Fruit fly (Drosophila melanogaster): ENCODE results near the gene Grx1.

The Grx1 gene

dm6 chr3L:18865447-18866367 lies 3.3 kb upstream of the Grx1 start, which contains the start of gene CG14074:
Gene CG14074 (plus strand): TSS chr3L:18866225.
- TF ChIP-seq CTCF (optimal IDR thresholded peaks at IDR 0.05) (no peak), CG8478 (optimal IDR thresholded peaks at IDR 0.05) (no peak)

dm6 chr3L:18867521-18867920 lies 1.5 kb upstream of the Grx1 start, which contains the start of gene Dysb:
Gene Dysb (plus strand): TSS chr3L:18867771.
- TF ChIP-seq CG8478 (optimal IDR thresholded peaks at IDR 0.05): no peak
- TF ChIP-seq CTCF (optimal IDR thresholded peaks at IDR 0.05): no peak

- TF ChIP-seq CG8478 (optimal IDR thresholded peaks at IDR 0.05): no peak
- no peak for TF ChIP-seq CTCF (optimal IDR thresholded peaks at IDR 0.05)
Measured at dm6 chr3L:18870027-18870426, 997 bp downstream of the Grx1 start, which contains the start of gene Blos3. Gene Blos3 (plus strand): TSS chr3L:18870224.

DNA sequence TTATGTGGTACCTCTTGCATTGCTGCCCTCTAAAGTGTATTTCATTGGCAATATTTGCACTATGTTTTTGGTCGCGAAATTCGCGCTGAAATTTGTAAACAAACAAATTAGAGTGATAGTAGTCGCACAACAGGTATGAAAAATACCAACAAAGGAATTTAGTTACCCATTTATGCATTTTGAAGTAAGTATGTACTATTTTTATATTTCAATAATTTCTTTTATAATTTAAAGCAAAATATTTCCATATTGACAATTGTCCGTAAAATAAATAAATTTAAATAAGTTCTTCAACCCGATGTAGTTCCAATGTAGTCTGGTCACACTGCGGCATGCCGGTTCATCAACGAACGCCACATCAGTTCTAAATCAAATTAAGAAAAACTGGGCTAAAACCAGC lies 3.4 kb downstream of the Grx1 start, which contains the start of the genes Rad9 and Uggt:
Gene Rad9 (minus strand): TSS at position 114 of the 400 bp plus-strand sequence.
Gene Uggt (plus strand): TSS at position 308 of the 400 bp plus-strand sequence.
- TF ChIP-seq CG8478 (optimal IDR thresholded peaks at IDR 0.05) (no peak), CTCF (optimal IDR thresholded peaks at IDR 0.05) (no peak)

DNA sequence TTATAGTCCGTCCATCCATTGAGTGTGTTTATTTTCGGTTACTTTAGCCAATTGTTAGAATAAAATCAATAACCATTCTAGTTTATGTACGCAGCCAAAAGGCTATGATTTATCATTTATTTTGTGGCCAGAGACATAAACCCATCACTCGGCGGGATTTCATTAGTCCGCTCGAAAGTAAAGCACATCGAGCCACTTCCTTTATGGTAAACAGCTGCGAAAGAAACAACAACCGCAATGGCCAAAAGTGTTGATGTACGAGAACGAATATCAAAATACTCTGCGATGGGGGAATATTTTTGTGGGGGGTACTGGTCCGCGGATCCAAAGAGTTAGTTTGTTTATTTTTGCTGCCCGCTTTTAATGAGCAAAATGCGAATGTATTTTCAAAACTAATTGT lies 12.6 kb downstream of the Grx1 start:
- no peak for TF ChIP-seq CG8478 (optimal IDR thresholded peaks at IDR 0.05)
- TF ChIP-seq CTCF (optimal IDR thresholded peaks at IDR 0.05): no peak

DNA sequence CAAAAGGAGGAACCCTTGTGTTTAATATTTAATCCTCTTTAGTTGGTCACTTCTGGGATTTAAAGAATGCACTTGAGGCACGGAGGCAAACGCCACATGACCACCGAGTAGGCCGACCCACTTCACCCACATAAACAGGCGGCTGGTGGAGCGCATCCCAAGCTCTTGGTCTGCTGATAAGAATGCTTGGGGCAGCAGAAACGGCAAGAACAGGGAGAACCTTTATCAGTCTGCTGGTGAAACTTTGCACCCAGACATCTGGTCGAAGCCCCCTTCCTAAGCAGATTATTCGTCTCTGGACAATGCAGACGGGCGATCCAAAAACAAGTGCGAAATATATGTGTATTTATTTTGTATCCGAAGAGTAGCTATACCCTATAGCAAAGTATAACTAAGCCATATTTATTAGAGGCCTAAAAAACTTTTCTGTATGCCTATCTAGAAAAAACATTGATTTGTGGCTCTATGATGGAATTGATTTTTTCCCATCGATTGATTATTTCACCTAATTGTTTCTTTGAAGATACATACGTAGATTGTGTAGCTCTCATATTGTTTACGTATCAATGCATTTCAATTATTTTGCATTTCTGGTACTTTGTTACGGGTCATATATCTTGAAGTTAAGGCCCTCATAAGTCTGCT lies 20.3 kb downstream of the Grx1 start:
- TF ChIP-seq CTCF (optimal IDR thresholded peaks at IDR 0.05) (no peak), CG8478 (optimal IDR thresholded peaks at IDR 0.05) (no peak)

- TF ChIP-seq CTCF (optimal IDR thresholded peaks at IDR 0.05) (no peak), CG8478 (optimal IDR thresholded peaks at IDR 0.05) (no peak)
Measured at dm6 chr3L:18890283-18891175, 21.5 kb downstream of the Grx1 start, which contains the start of gene CG3961. Gene CG3961 (minus strand): TSS chr3L:18890483.

DNA sequence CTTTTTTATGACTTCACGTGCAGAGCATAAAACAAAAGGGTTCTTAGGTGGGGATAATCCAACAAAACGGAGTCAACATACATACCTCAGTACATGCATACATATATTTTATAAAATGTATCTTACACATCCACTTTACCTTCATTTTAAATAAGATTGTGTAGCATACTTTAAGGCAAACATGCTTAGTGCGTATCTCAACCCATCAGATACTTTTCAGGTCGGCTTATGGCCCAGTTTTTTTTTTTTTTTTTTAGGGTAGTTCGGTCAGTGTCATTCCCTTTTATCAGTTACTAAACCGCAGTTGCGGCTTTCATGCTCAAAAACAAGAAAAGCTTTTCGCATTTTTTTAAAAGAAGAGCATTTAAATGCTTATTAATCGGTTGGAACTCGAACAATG lies 23.0 kb downstream of the Grx1 start, which contains the start of gene NijB:
Gene NijB (plus strand): TSS at position 398 of the 400 bp plus-strand sequence.
- TF ChIP-seq CTCF (optimal IDR thresholded peaks at IDR 0.05) (peak; percentile 27 to 59), CG8478 (optimal IDR thresholded peaks at IDR 0.05) (no peak)

DNA sequence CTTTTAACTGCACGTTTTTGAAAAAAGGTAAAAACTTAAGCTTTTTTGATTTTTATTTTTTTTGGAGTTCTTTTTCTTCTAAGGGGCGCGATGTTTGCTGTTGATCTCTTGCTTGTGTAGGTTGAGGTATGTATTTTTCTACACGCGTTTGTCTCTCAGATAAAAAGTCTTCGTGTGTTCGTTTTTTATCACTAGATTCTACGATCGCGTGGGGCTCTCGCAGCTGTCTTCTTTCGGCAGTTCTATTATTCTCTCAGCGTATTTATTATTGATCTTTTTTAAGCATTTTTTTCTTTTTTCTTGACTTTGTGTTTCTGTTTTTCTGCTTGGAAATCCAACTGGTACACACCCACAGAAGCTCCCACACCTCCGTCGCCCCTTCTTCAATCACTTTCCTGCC lies 26.0 kb downstream of the Grx1 start:
- TF ChIP-seq CTCF (optimal IDR thresholded peaks at IDR 0.05): no peak
- TF ChIP-seq CG8478 (optimal IDR thresholded peaks at IDR 0.05): no peak

- TF ChIP-seq CG8478 (optimal IDR thresholded peaks at IDR 0.05) (no peak), CTCF (optimal IDR thresholded peaks at IDR 0.05) (no peak)
Measured at dm6 chr3L:18896297-18896863, 27.4 kb downstream of the Grx1 start.

DNA sequence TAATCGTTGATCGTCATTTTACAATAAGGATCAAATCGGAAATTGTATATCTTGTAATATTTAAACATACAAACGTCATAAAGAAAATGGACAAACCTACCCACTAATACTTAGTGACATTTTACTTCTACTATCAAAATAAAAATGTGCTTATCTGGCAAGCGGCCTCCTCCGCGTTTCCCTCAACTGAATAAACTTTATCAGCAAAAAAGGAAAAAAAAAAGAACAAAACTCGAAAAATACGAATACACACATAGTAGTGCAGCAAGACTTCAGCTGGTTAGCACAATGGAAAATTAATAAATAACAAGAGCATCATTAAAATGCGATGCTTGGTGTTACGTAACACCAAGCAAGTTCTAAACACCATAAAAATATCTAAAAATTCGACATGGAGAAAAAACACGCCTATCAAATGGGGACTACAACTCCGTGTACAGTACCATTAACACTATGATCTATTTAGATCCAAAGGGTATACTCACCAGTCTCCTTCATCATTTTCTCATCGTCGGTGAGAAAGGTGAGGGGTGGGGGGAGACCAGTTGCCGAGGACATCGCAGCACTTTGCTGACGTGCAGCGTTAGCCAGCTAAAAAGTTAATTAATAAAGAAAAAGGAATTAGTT lies 28.5 kb downstream of the Grx1 start:
- TF ChIP-seq CTCF (optimal IDR thresholded peaks at IDR 0.05): no peak
- TF ChIP-seq CG8478 (optimal IDR thresholded peaks at IDR 0.05): no peak

DNA sequence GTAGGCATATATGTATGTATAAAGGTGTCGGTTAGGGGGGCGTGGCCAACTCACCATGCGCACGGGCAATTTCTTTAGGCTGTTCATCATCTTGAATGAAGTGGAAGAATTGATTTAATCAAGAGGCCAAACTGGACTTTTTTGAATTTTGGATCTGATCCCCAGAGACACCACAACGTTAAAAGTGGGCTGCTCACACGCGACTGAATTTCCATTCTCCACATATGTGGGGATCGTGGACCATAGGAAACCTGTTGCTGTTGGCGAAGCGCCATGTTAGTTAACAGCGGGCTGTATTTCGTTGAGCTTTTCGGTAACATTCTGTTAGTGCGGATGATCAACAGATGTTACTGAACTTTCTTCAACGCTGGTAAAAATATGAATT lies 29.0 kb downstream of the Grx1 start, which contains the start of gene CG3902:
Gene CG3902 (minus strand): TSS at position 208 of the 385 bp plus-strand sequence.
- TF ChIP-seq CG8478 (optimal IDR thresholded peaks at IDR 0.05) (no peak), CTCF (optimal IDR thresholded peaks at IDR 0.05) (no peak)

dm6 chr3L:18898770-18899278 lies 29.8 kb downstream of the Grx1 start, which contains the start of gene RpL26:
Gene RpL26 (plus strand): TSS chr3L:18898875.
- TF ChIP-seq CG8478 (optimal IDR thresholded peaks at IDR 0.05) (no peak), CTCF (optimal IDR thresholded peaks at IDR 0.05) (peak in 1 of 2 experiments; percentile 28)
